Fruit fly (Drosophila melanogaster): ENCODE results near the gene Acn.
A peak's percentile ranks its signal among the peaks of the same experiment; 100 is the strongest.

The Acn gene

dm6 chr2L:19011895-19012645 is 33.1 kb upstream of the Acn start:
- TF ChIP-seq acj6 (GFP tag; optimal IDR thresholded peaks at IDR 0.05) (peak; percentile 70), Met (GFP tag; optimal IDR thresholded peaks at IDR 0.05) (peak; percentile 74), CG6276 (GFP tag; optimal IDR thresholded peaks at IDR 0.05) (peak; percentile 57), Gug (GFP tag; IDR thresholded peaks at IDR 0.05) (peak; percentile 74), CG31627 (GFP tag; optimal IDR thresholded peaks at IDR 0.05) (peak; percentile 79), Hr39 (GFP tag; optimal IDR thresholded peaks at IDR 0.05) (peak; percentile 80), Sox15 (GFP tag; optimal IDR thresholded peaks at IDR 0.05) (peak; percentile 62), CG32006 (GFP tag; optimal IDR thresholded peaks at IDR 0.05) (peak; percentile 76), Blimp-1 (GFP tag; optimal IDR thresholded peaks at IDR 0.05) (no peak), svp (GFP tag) (peak; percentile 85), salr (GFP tag; optimal IDR thresholded peaks at IDR 0.05) (peak; percentile 51 to 62), lz (GFP tag; optimal IDR thresholded peaks at IDR 0.05) (peak; percentile 80), CG6854 (GFP tag; optimal IDR thresholded peaks at IDR 0.05) (no peak), Eip78C (GFP tag) (peak; percentile 88), CG3919 (GFP tag; optimal IDR thresholded peaks at IDR 0.05) (peak; percentile 73), fd85E (GFP tag; optimal IDR thresholded peaks at IDR 0.05) (no peak), Eip93F (GFP tag; optimal IDR thresholded peaks at IDR 0.05) (no peak), CG6163 (GFP tag; IDR thresholded peaks at IDR 0.05) (peak; percentile 80), CG10669 (GFP tag; optimal IDR thresholded peaks at IDR 0.05) (peak; percentile 77), CG7368 (GFP tag; optimal IDR thresholded peaks at IDR 0.05) (peak; percentile 63), achi (GFP tag; optimal IDR thresholded peaks at IDR 0.05) (peak; percentile 71), Sox102F (GFP tag; optimal IDR thresholded peaks at IDR 0.05) (peak; percentile 71), cyc (GFP tag; optimal IDR thresholded peaks at IDR 0.05) (peak; percentile 75), CG8319 (GFP tag; optimal IDR thresholded peaks at IDR 0.05) (peak; percentile 51), Eip75B (GFP tag; optimal IDR thresholded peaks at IDR 0.05) (peak; percentile 73), fd59A (GFP tag; optimal IDR thresholded peaks at IDR 0.05) (peak; percentile 60), Hr4 (GFP tag; optimal IDR thresholded peaks at IDR 0.05) (peak; percentile 75), vri (GFP tag; optimal IDR thresholded peaks at IDR 0.05) (peak; percentile 54), fkh (GFP tag; optimal IDR thresholded peaks at IDR 0.05) (peak; percentile 15), dac (GFP tag; optimal IDR thresholded peaks at IDR 0.05) (no peak), esn (GFP tag; optimal IDR thresholded peaks at IDR 0.05) (peak; percentile 77), CG4318 (GFP tag; optimal IDR thresholded peaks at IDR 0.05) (no peak), spab (GFP tag; optimal IDR thresholded peaks at IDR 0.05) (peak; percentile 67), CG11762 (GFP tag; optimal IDR thresholded peaks at IDR 0.05; ENCODE audit: insufficient read depth) (peak; percentile 44), OdsH (GFP tag; optimal IDR thresholded peaks at IDR 0.05) (peak; percentile 74), CG8632 (GFP tag; optimal IDR thresholded peaks at IDR 0.05) (peak; percentile 53), CG34406 (GFP tag; optimal IDR thresholded peaks at IDR 0.05) (peak; percentile 60), CG1621 (tag; optimal IDR thresholded peaks at IDR 0.05) (peak; percentile 72), CG11294 (GFP tag; IDR thresholded peaks at IDR 0.05) (peak; percentile 71; the same call in 1 of the 2 replicates), Ets21C (GFP tag; optimal IDR thresholded peaks at IDR 0.05) (peak; percentile 61), Smox (GFP tag; optimal IDR thresholded peaks at IDR 0.05) (peak; percentile 63), Sox14 (GFP tag; optimal IDR thresholded peaks at IDR 0.05) (peak; percentile 75), CG15336 (GFP tag; IDR thresholded peaks at IDR 0.05) (peak; percentile 63), Ets96B (tag; optimal IDR thresholded peaks at IDR 0.05) (peak; percentile 78), ss (GFP tag; optimal IDR thresholded peaks at IDR 0.05) (peak; percentile 44 to 72), pdm3 (GFP tag; optimal IDR thresholded peaks at IDR 0.05) (peak; percentile 72), CG16779 (tag; optimal IDR thresholded peaks at IDR 0.05) (peak; percentile 5), net (GFP tag; optimal IDR thresholded peaks at IDR 0.05) (peak; percentile 67), CG8119 (GFP tag; IDR thresholded peaks at IDR 0.05) (peak; percentile 70), CG6808 (GFP tag; optimal IDR thresholded peaks at IDR 0.05) (peak; percentile 56), CG11902 (GFP tag; optimal IDR thresholded peaks at IDR 0.05) (peak; percentile 66)
